Worm (Caenorhabditis elegans) whole organism, L2 larva: Measurements from ENCODE around the gene dyrb-1.
A peak's percentile ranks its signal among the peaks of the same experiment; 100 is the strongest.

ENCODE experiments used
- R02D3.7 ChIP-seq: fragments of 150-350 bp; optimal IDR thresholded peaks from 2 replicates; lab custom pipeline; 2014; ENCODE audit warnings: missing biosample characterization, missing genetic modification characterization
- Y55F3AM.14 ChIP-seq: fragments of 200-800 bp; sonication (Bioruptor generic); optimal IDR thresholded peaks from 2 replicates; lab custom pipeline; 2018; ENCODE audit warnings: mild to moderate bottlenecking, missing genetic modification characterization, missing compliant biosample characterization
- ZK546.5 ChIP-seq: sonication (generic microtip); optimal IDR thresholded peaks from 2 replicates; lab custom pipeline; 2017; ENCODE audit warnings: missing biosample characterization, missing genetic modification characterization
- alr-1 ChIP-seq: fragments of 150-350 bp; optimal IDR thresholded peaks from 2 replicates; lab custom pipeline; 2014; ENCODE audit warnings: missing biosample characterization, missing genetic modification characterization
- ceh-16 ChIP-seq: fragments of 150-350 bp; optimal IDR thresholded peaks from 2 replicates; lab custom pipeline; 2014; ENCODE audit warnings: missing biosample characterization, missing genetic modification characterization
- ceh-82 ChIP-seq: fragments of 150-350 bp; optimal IDR thresholded peaks from 2 replicates; lab custom pipeline; 2014; ENCODE audit warnings: missing biosample characterization, missing genetic modification characterization
- crh-2 ChIP-seq: sonication (generic microtip); optimal IDR thresholded peaks from 2 replicates; lab custom pipeline; 2017; ENCODE audit warnings: missing biosample characterization, missing genetic modification characterization
- dmd-4 ChIP-seq: sonication (generic microtip); optimal IDR thresholded peaks from 2 replicates; lab custom pipeline; 2017; ENCODE audit warnings: missing biosample characterization, missing genetic modification characterization
- elt-1 ChIP-seq: fragments of 150-350 bp; optimal IDR thresholded peaks from 2 replicates; lab custom pipeline; 2014; ENCODE audit warnings: missing biosample characterization, missing genetic modification characterization
- fos-1 ChIP-seq: fragments of 150-350 bp; optimal IDR thresholded peaks from 2 replicates; lab custom pipeline; 2014; ENCODE audit warnings: missing biosample characterization, missing genetic modification characterization
- lin-11 ChIP-seq: fragments of 150-350 bp; sonication (generic microtip); optimal IDR thresholded peaks from 2 replicates; lab custom pipeline; 2014; ENCODE audit warnings: missing biosample characterization, missing genetic modification characterization, inconsistent platforms, mixed read lengths
- lin-39 ChIP-seq: fragments of 150-350 bp; optimal IDR thresholded peaks from 2 replicates; lab custom pipeline; 2014; ENCODE audit warnings: missing biosample characterization, missing genetic modification reagents, missing genetic modification characterization
- lsy-2 ChIP-seq, 2 experiments: fragments of 150-350 bp in 1 of 2; sonication (generic microtip) in 1 of 2; optimal IDR thresholded peaks; 2 replicates each; lab custom pipeline; 2014 to 2017; ENCODE audit warnings: missing biosample characterization in 2 of 2, missing genetic modification characterization in 2 of 2
- mbf-1 ChIP-seq: sonication (generic microtip); optimal IDR thresholded peaks from 2 replicates; lab custom pipeline; 2017; ENCODE audit warnings: missing biosample characterization, missing genetic modification characterization
- mdl-1 ChIP-seq, 2 experiments: fragments of 150-350 bp in 1 of 2; sonication (generic microtip) in 1 of 2; optimal IDR thresholded peaks; 2 replicates each; lab custom pipeline; 2017; ENCODE audit warnings: missing biosample characterization in 2 of 2, missing genetic modification characterization in 2 of 2
- nhr-10 ChIP-seq: sonication (generic microtip); optimal IDR thresholded peaks from 2 replicates; lab custom pipeline; 2017; ENCODE audit warnings: missing biosample characterization, missing genetic modification characterization
- nhr-11 ChIP-seq: fragments of 150-350 bp; optimal IDR thresholded peaks from 2 replicates; lab custom pipeline; 2014; ENCODE audit warnings: missing biosample characterization, missing genetic modification characterization
- nhr-129 ChIP-seq: fragments of 150-350 bp; optimal IDR thresholded peaks from 2 replicates; lab custom pipeline; 2014; ENCODE audit warnings: missing biosample characterization, missing genetic modification characterization
- nhr-21 ChIP-seq: fragments of 150-350 bp; optimal IDR thresholded peaks from 2 replicates; lab custom pipeline; 2014; ENCODE audit warnings: missing biosample characterization, missing genetic modification characterization
- nhr-23 ChIP-seq: fragments of 150-350 bp; optimal IDR thresholded peaks from 2 replicates; lab custom pipeline; 2014; ENCODE audit warnings: missing biosample characterization, missing genetic modification reagents, missing genetic modification characterization
- nhr-237 ChIP-seq: fragments of 150-350 bp; optimal IDR thresholded peaks from 2 replicates; lab custom pipeline; 2014; ENCODE audit warnings: missing biosample characterization, missing genetic modification characterization
- nhr-25 ChIP-seq: fragments of 150-350 bp; sonication (generic microtip); optimal IDR thresholded peaks from 3 replicates; lab custom pipeline; 2014; ENCODE audit warnings: missing biosample characterization, missing genetic modification characterization
- nhr-77 ChIP-seq: fragments of 150-350 bp; optimal IDR thresholded peaks from 2 replicates; lab custom pipeline; 2014; ENCODE audit warnings: missing biosample characterization, missing genetic modification characterization
- peb-1 ChIP-seq: fragments of 150-350 bp; optimal IDR thresholded peaks from 2 replicates; lab custom pipeline; 2014; ENCODE audit warnings: missing biosample characterization, missing genetic modification characterization
- sem-4 ChIP-seq: fragments of 150-350 bp; optimal IDR thresholded peaks from 2 replicates; lab custom pipeline; 2014; ENCODE audit warnings: missing biosample characterization, missing genetic modification reagents, missing genetic modification characterization
- skn-1 ChIP-seq: sonication (generic microtip); optimal IDR thresholded peaks from 2 replicates; lab custom pipeline; 2017; ENCODE audit warnings: missing biosample characterization, missing genetic modification characterization
- sma-3 ChIP-seq: sonication (generic microtip); optimal IDR thresholded peaks from 2 replicates; lab custom pipeline; 2016; ENCODE audit warnings: missing genetic modification reagents, missing genetic modification characterization, missing compliant biosample characterization
- sma-9 ChIP-seq, 2 experiments: fragments of 150-350 bp in 1 of 2; sonication (generic microtip) in 1 of 2; optimal IDR thresholded peaks; 2 replicates each; lab custom pipeline; 2014 to 2016; ENCODE audit warnings: missing genetic modification characterization in 2 of 2, mild to moderate bottlenecking in 1 of 2, missing biosample characterization in 1 of 2, missing compliant biosample characterization in 1 of 2, missing genetic modification reagents in 1 of 2, moderate library complexity in 1 of 2
- unc-39 ChIP-seq: fragments of 150-350 bp; optimal IDR thresholded peaks from 2 replicates; lab custom pipeline; 2014; ENCODE audit warnings: missing biosample characterization, missing genetic modification characterization
- unc-55 ChIP-seq: fragments of 150-350 bp; sonication (generic microtip); optimal IDR thresholded peaks from 3 replicates; lab custom pipeline; 2014; ENCODE audit warnings: missing biosample characterization, missing genetic modification reagents, missing genetic modification characterization
- unc-62 ChIP-seq: fragments of 150-350 bp; optimal IDR thresholded peaks from 2 replicates; lab custom pipeline; 2014; ENCODE audit warnings: missing biosample characterization, missing genetic modification reagents, missing genetic modification characterization
- zag-1 ChIP-seq: fragments of 150-350 bp; optimal IDR thresholded peaks from 2 replicates; lab custom pipeline; 2014; ENCODE audit warnings: missing biosample characterization, missing genetic modification characterization
- ztf-1 ChIP-seq: fragments of 200-800 bp; sonication (Bioruptor generic); conservative IDR thresholded peaks from 2 replicates; pipeline ENCODE4 v1.3.6; 2022; ENCODE audit warnings: missing genetic modification characterization, missing compliant biosample characterization

Gene dyrb-1

DNA sequence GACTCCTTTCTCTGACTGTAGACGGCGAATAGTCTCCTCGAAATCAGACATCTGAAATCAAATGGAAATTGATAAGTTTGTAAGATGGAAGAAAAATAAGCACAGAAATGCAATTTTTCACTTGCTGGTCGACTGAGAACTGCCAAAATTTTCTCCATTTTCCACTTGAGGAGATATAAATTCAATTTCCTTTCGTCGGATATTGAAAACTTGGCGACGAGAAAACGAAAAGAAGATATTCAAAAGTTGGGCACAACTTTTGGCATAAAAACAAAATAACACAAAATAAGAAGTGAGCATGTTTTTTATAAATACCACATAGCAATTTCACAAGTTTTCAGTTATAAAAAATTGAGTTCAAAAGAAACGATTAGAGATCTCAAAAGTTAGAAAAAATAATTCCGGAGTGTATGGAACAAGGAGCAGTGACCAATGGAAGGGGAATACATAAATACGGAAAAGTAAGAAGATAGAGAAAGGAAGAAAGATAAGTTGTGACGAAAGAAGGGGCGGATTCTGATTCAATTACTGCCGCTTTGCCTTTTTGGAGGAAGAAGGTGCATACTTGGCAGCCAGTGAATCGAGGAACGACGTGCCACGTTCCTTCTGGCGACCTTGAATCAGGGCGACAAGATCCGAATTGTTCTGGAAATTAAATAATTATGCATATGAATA lies at the start of gene dyrb-1:
Gene dyrb-1, minus strand, starts transcription at position 51 of the 675 bp plus-strand sequence.
- no peak for TF ChIP-seq sma-9 (GFP tag; optimal IDR thresholded peaks at IDR 0.05; lab: Kevin White, UChicago)
- TF ChIP-seq sma-9 (tag; optimal IDR thresholded peaks at IDR 0.05; lab: Kevin White, UChicago), result no peak
- TF ChIP-seq nhr-77 (tag; lab: Kevin White, UChicago), result no peak
- TF ChIP-seq ceh-16 (tag; lab: Kevin White, UChicago), result no peak

DNA sequence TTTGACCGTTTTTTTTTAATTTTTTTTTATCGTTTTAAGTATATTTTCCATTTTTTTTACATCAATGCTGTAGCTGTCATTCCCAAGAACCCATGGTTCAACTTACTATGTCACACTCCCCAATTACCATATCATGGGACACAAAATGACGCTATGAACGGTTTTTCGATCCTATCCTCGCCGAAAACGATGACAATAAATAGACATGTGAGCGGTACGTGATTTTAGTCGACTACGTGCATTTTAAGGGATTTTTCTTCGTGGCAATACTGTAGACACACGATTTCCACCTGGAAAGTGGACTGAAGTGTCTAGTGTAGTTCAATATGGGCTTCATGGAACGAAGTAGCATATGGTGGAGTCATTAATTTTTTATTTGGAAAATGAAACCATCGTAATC lies 49.3 kb upstream of the dyrb-1 start:
- TF ChIP-seq nhr-129 (tag; lab: Kevin White, UChicago) (peak; percentile 67), nhr-21 (peak; percentile 0), lin-11 (tag; lab: Kevin White, UChicago) (no peak), nhr-237 (tag; lab: Kevin White, UChicago) (no peak), nhr-25 (peak; percentile 45)

DNA sequence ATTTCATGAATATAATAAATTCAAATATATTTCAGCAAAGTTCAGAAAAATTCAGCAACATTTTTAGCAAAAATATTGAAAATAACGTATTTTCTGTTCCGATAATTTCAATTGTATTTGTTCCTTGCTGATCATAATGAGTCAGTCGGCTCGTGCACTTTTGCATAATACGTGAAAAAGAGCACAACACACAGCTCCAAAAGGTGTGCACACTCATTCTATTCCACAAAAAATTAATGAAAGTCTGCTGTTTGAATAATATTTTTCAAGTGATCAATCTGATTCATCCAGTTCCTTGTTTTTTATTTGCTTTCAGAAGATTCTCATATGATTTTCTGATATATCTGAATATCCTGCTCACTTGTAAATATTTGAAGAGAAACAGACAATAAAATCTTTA lies 47.4 kb upstream of the dyrb-1 start:
- TF ChIP-seq nhr-237 (tag; lab: Kevin White, UChicago) (no peak), mbf-1 (tag; lab: Kevin White, UChicago) (no peak), nhr-129 (tag; lab: Kevin White, UChicago) (no peak), dmd-4 (no peak), nhr-23 (no peak), sem-4 (tag; lab: Kevin White, UChicago) (no peak)

DNA sequence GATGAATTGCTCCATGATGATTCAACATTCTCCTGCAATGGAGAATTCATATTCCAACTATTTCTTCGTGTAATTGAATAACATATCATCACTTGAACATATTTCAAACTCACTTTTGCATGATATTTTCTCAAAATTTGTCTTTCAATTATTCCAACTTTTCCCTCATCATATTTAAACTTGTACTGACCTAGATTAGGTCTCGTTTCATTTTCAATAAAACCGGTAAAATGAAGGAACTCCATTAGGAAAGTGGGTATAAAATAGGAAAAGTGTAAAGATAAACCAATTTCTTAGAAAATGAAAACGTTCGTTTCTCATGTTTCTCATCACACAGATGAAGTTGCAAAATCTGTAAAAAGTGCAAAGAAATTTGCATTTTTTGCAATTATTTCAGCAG lies 45.3 kb upstream of the dyrb-1 start, which contains the start of gene col-78:
Gene col-78, plus strand, starts transcription at position 301 of the 400 bp plus-strand sequence.
- no peak for TF ChIP-seq unc-62 (GFP tag; lab: Kevin White, UChicago)
- no peak for TF ChIP-seq ZK546.5 (tag; lab: Kevin White, UChicago)
- TF ChIP-seq ceh-82 (tag; lab: Kevin White, UChicago), result no peak
- TF ChIP-seq nhr-10 (tag; lab: Kevin White, UChicago), result no peak
- TF ChIP-seq lsy-2 (tag; optimal IDR thresholded peaks at IDR 0.05; lab: Kevin White, UChicago), result no peak
- no peak for TF ChIP-seq unc-39 (tag; lab: Kevin White, UChicago)
- TF ChIP-seq R02D3.7 (tag; lab: Kevin White, UChicago), result no peak
- no peak for TF ChIP-seq nhr-23
- TF ChIP-seq nhr-25, result no peak
- TF ChIP-seq ceh-16 (tag; lab: Kevin White, UChicago), result no peak
- no peak for TF ChIP-seq lin-39
- no peak for TF ChIP-seq nhr-129 (tag; lab: Kevin White, UChicago)

DNA sequence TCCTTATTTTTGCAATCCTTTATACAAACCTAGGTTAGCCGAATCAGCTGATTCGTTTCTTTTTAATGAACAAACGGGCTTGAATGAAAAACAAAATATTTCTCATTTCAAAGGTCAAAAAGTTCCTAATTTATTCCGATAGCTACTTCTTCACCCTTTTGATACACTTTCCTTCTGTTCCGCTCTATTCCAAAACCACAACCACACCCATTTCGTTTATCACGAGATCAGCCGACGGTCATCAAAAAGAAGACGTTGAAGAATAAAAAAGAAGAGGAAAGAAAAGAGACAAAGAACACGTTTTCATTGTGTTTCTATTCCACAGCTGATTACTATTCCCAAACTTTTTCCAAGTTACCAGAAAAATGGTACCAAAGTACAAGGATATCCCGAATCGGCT lies 41.1 kb upstream of the dyrb-1 start:
- no peak for TF ChIP-seq ceh-82 (tag; lab: Kevin White, UChicago)
- TF ChIP-seq nhr-77 (tag; lab: Kevin White, UChicago), result no peak
- TF ChIP-seq mdl-1 (tag; optimal IDR thresholded peaks at IDR 0.05; lab: Kevin White, UChicago), result no peak
- no peak for TF ChIP-seq Y55F3AM.14
- TF ChIP-seq nhr-25, result no peak
- no peak for TF ChIP-seq lin-39
- no peak for TF ChIP-seq nhr-129 (tag; lab: Kevin White, UChicago)
- TF ChIP-seq zag-1 (tag; lab: Kevin White, UChicago), result no peak
- no peak for TF ChIP-seq unc-62 (GFP tag; lab: Kevin White, UChicago)
- no peak for TF ChIP-seq sma-3
- TF ChIP-seq ztf-1 (GFP tag; lab: Robert Waterston, UW), result no peak
- no peak for TF ChIP-seq lsy-2 (tag; optimal IDR thresholded peaks at IDR 0.05; lab: Kevin White, UChicago)
- TF ChIP-seq fos-1 (tag; lab: Kevin White, UChicago), result no peak

DNA sequence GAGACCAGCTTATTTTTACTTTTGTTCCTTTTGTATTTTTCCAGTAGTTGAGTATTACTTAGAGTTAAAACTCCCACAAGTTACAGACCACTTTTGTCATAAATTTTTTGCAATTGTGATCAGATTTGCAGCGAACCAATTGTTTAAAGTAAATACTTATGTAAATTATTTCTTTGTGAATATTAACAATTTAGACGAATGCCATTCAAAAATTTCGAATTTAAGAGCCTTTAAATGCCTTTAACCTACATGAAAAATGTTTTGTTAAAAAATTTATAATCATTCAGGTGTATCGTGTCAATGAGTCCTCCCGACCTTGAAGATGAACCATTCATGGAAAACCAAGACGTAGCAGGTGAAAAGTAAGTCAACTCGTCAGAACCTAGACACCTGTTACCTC lies 39.0 kb upstream of the dyrb-1 start, which contains the start of gene W07A12.4:
Gene W07A12.4, plus strand, starts transcription at position 301 of the 400 bp plus-strand sequence.
- no peak for TF ChIP-seq dmd-4
- TF ChIP-seq ceh-16 (tag; lab: Kevin White, UChicago), result no peak
- TF ChIP-seq ceh-82 (tag; lab: Kevin White, UChicago), result no peak
- no peak for TF ChIP-seq R02D3.7 (tag; lab: Kevin White, UChicago)
- no peak for TF ChIP-seq sma-3
- TF ChIP-seq nhr-11 (tag; lab: Kevin White, UChicago), result no peak

- TF ChIP-seq sem-4 (tag; lab: Kevin White, UChicago) (no peak), unc-62 (GFP tag; lab: Kevin White, UChicago) (no peak), elt-1 (tag; lab: Kevin White, UChicago) (no peak), skn-1 (tag; lab: Kevin White, UChicago) (no peak), lsy-2 (tag; optimal IDR thresholded peaks at IDR 0.05; lab: Kevin White, UChicago) (no peak), mdl-1 (tag; optimal IDR thresholded peaks at IDR 0.05; lab: Kevin White, UChicago) (no peak), peb-1 (tag; lab: Kevin White, UChicago) (no peak), crh-2 (no peak), lin-11 (tag; lab: Kevin White, UChicago) (no peak), mbf-1 (tag; lab: Kevin White, UChicago) (no peak), alr-1 (tag; lab: Kevin White, UChicago) (no peak), nhr-11 (tag; lab: Kevin White, UChicago) (no peak), unc-55 (GFP tag; lab: Kevin White, UChicago) (no peak)
These were observed 37.4 kb upstream of the dyrb-1 start for ce11 chrII:9144366-9144765.
